Worm (Caenorhabditis elegans) whole organism, young adult: ENCODE results near the gene nhr-167.

Source experiments
- F10E7.11 ChIP-seq: sonication (generic microtip); optimal IDR thresholded peaks from 2 replicates; lab custom pipeline; 2017; ENCODE audit warnings: mild to moderate bottlenecking, missing genetic modification characterization, moderate library complexity, missing compliant biosample characterization
- F22D6.2 ChIP-seq: sonication (generic microtip); optimal IDR thresholded peaks from 2 replicates; lab custom pipeline; 2016; ENCODE audit warnings: mild to moderate bottlenecking, missing genetic modification characterization, missing compliant biosample characterization
- F37B4.10 ChIP-seq: fragments of 200-800 bp; sonication (Bioruptor generic); IDR thresholded peaks from 2 replicates; pipeline ENCODE4 v1.3.6; 2022; ENCODE audit warnings: missing genetic modification characterization, missing compliant biosample characterization
- F57C9.4 ChIP-seq: sonication (generic microtip); optimal IDR thresholded peaks from 2 replicates; lab custom pipeline; 2017; ENCODE audit warnings: mild to moderate bottlenecking, missing genetic modification characterization, missing compliant biosample characterization
- Y53G8AR.9 ChIP-seq: fragments of 200-800 bp; sonication (Bioruptor generic); conservative IDR thresholded peaks from 2 replicates; pipeline ENCODE4 v1.3.6; 2022; ENCODE audit warnings: missing genetic modification reagents, missing genetic modification characterization, missing compliant biosample characterization
- aptf-2 ChIP-seq: fragments of 200-800 bp; sonication (Bioruptor generic); conservative IDR thresholded peaks from 2 replicates; pipeline ENCODE4 v1.3.6; 2022; ENCODE audit warnings: missing genetic modification reagents, missing genetic modification characterization, missing compliant biosample characterization
- attf-5 ChIP-seq: fragments of 200-800 bp; sonication (Bioruptor generic); optimal IDR thresholded peaks from 2 replicates; lab custom pipeline; 2018; ENCODE audit warnings: mild to moderate bottlenecking, missing genetic modification characterization, missing compliant biosample characterization
- attf-6 ChIP-seq: fragments of 200-800 bp; sonication (Bioruptor generic); IDR thresholded peaks from 2 replicates; pipeline ENCODE4 v1.3.6; 2022; ENCODE audit warnings: missing genetic modification reagents, missing genetic modification characterization, missing compliant biosample characterization
- bed-1 ChIP-seq: fragments of 200-800 bp; sonication (Bioruptor generic); IDR thresholded peaks from 2 replicates; pipeline ENCODE4 v1.3.6; 2022; ENCODE audit warnings: missing genetic modification reagents, missing genetic modification characterization, missing compliant biosample characterization
- cebp-1 ChIP-seq, 2 experiments: fragments of 200-800 bp in 1 of 2; sonication (Bioruptor generic) in 1 of 2; sonication (generic microtip) in 1 of 2; IDR thresholded peaks in 1 of 2; optimal IDR thresholded peaks in 1 of 2; 2 replicates each; pipeline versions ENCODE4 v1.3.6 to Lab custom; 2017 to 2022; ENCODE audit warnings: missing compliant biosample characterization in 2 of 2, missing genetic modification characterization in 2 of 2, mild to moderate bottlenecking in 1 of 2, missing genetic modification reagents in 1 of 2, moderate library complexity in 1 of 2
- ceh-100 ChIP-seq: fragments of 200-800 bp; sonication (Bioruptor generic); IDR thresholded peaks from 2 replicates; pipeline ENCODE4 v1.3.6; 2022; ENCODE audit warnings: missing genetic modification reagents, missing genetic modification characterization, missing compliant biosample characterization
- ceh-40 ChIP-seq: fragments of 200-800 bp; sonication (Bioruptor generic); IDR thresholded peaks from 2 replicates; pipeline ENCODE4 v1.3.6; 2022; ENCODE audit warnings: missing genetic modification characterization, missing compliant biosample characterization
- chd-7 ChIP-seq: sonication (generic microtip); optimal IDR thresholded peaks from 2 replicates; lab custom pipeline; 2016; ENCODE audit warnings: mild to moderate bottlenecking, missing genetic modification characterization, moderate library complexity, missing compliant biosample characterization
- efl-1 ChIP-seq: fragments of 150-350 bp; optimal IDR thresholded peaks from 2 replicates; lab custom pipeline; 2014; ENCODE audit warnings: missing biosample characterization, missing genetic modification reagents, missing genetic modification characterization
- egl-18 ChIP-seq: fragments of 200-800 bp; sonication (Bioruptor generic); IDR thresholded peaks from 2 replicates; pipeline ENCODE4 v1.3.6; 2022; ENCODE audit warnings: missing genetic modification reagents, missing genetic modification characterization, missing compliant biosample characterization
- him-1 ChIP-seq: sonication (generic microtip); optimal IDR thresholded peaks from 2 replicates; lab custom pipeline; 2016; ENCODE audit warnings: missing genotype, missing genetic modification reagents, missing genetic modification characterization, missing compliant biosample characterization
- hlh-12 ChIP-seq: sonication (generic microtip); optimal IDR thresholded peaks from 2 replicates; lab custom pipeline; 2016; ENCODE audit warnings: missing genetic modification characterization, missing compliant biosample characterization
- hlh-26 ChIP-seq: fragments of 200-800 bp; sonication (Bioruptor generic); conservative IDR thresholded peaks from 2 replicates; pipeline ENCODE4 v1.3.6; 2022; ENCODE audit warnings: missing genetic modification reagents, missing genetic modification characterization, missing compliant biosample characterization
- hmg-1.2 ChIP-seq: fragments of 200-800 bp; sonication (Bioruptor generic); IDR thresholded peaks from 2 replicates; pipeline ENCODE4 v1.3.6; 2022; ENCODE audit warnings: missing genetic modification reagents, missing genetic modification characterization, missing compliant biosample characterization
- hsf-1 ChIP-seq: fragments of 200-800 bp; sonication (Bioruptor generic); IDR thresholded peaks from 2 replicates; pipeline ENCODE4 v1.3.6; 2022; ENCODE audit warnings: missing genetic modification reagents, missing genetic modification characterization, missing compliant biosample characterization
- let-526 ChIP-seq: fragments of 200-800 bp; sonication (Bioruptor generic); IDR thresholded peaks from 2 replicates; pipeline ENCODE4 v1.3.6; 2022; ENCODE audit warnings: missing genetic modification reagents, missing genetic modification characterization, missing compliant biosample characterization
- lin-40 ChIP-seq: sonication (generic microtip); optimal IDR thresholded peaks from 2 replicates; lab custom pipeline; 2016; ENCODE audit warnings: missing genetic modification characterization, mild to moderate bottlenecking, missing compliant biosample characterization, missing genotype, missing genetic modification reagents
- lin-54 ChIP-seq: fragments of 200-800 bp; sonication (Bioruptor generic); optimal IDR thresholded peaks from 2 replicates; lab custom pipeline; 2018; ENCODE audit warnings: mild to moderate bottlenecking, missing genetic modification characterization, missing compliant biosample characterization
- madf-3 ChIP-seq: fragments of 200-800 bp; sonication (Bioruptor generic); IDR thresholded peaks from 2 replicates; pipeline ENCODE4 v1.3.6; 2022; ENCODE audit warnings: missing genetic modification reagents, missing genetic modification characterization, missing compliant biosample characterization
- madf-6 ChIP-seq: fragments of 200-800 bp; sonication (Bioruptor generic); IDR thresholded peaks from 2 replicates; pipeline ENCODE4 v1.3.6; 2022; ENCODE audit warnings: missing genetic modification reagents, missing genetic modification characterization, missing compliant biosample characterization
- madf-8 ChIP-seq: fragments of 200-800 bp; sonication (Bioruptor generic); conservative IDR thresholded peaks from 2 replicates; pipeline ENCODE4 v1.3.6; 2022; ENCODE audit warnings: missing genetic modification reagents, missing genetic modification characterization, missing compliant biosample characterization
- mes-4 ChIP-seq: sonication (generic microtip); optimal IDR thresholded peaks from 2 replicates; lab custom pipeline; 2016; ENCODE audit warnings: missing genotype, missing genetic modification characterization, missing compliant biosample characterization
- nfya-2 ChIP-seq: fragments of 200-800 bp; sonication (Bioruptor generic); IDR thresholded peaks from 2 replicates; pipeline ENCODE4 v1.3.6; 2022; ENCODE audit warnings: missing genetic modification reagents, missing genetic modification characterization, missing compliant biosample characterization
- nhr-120 ChIP-seq: fragments of 200-800 bp; sonication (Bioruptor generic); IDR thresholded peaks from 2 replicates; pipeline ENCODE4 v1.3.6; 2022; ENCODE audit warnings: missing genetic modification characterization, missing compliant biosample characterization
- rpc-1 ChIP-seq, 2 experiments: fragments of 150-350 bp in 1 of 2; sonication (generic microtip) in 1 of 2; optimal IDR thresholded peaks; 2 replicates each; lab custom pipeline; 2014 to 2018; ENCODE audit warnings: missing biosample characterization in 1 of 2, missing genetic modification characterization in 1 of 2, missing genetic modification reagents in 1 of 2, missing genotype in 1 of 2
- sdz-38 ChIP-seq: sonication (generic microtip); optimal IDR thresholded peaks from 2 replicates; lab custom pipeline; 2016; ENCODE audit warnings: missing genotype, missing genetic modification characterization, missing compliant biosample characterization
- sea-2 ChIP-seq: fragments of 200-800 bp; sonication (Bioruptor generic); IDR thresholded peaks from 2 replicates; pipeline ENCODE4 v1.3.6; 2022; ENCODE audit warnings: missing genetic modification characterization, missing compliant biosample characterization
- unc-62 ChIP-seq: fragments of 150-350 bp; optimal IDR thresholded peaks from 2 replicates; lab custom pipeline; 2014; ENCODE audit warnings: missing biosample characterization, missing genetic modification reagents, missing genetic modification characterization
- zfh-2 ChIP-seq: fragments of 200-800 bp; sonication (Bioruptor generic); conservative IDR thresholded peaks from 2 replicates; pipeline ENCODE4 v1.3.6; 2022; ENCODE audit warnings: missing genetic modification reagents, missing genetic modification characterization, missing compliant biosample characterization
- ztf-18 ChIP-seq: sonication (generic microtip); optimal IDR thresholded peaks from 2 replicates; lab custom pipeline; 2016; ENCODE audit warnings: missing genotype, mild to moderate bottlenecking, missing genetic modification characterization, missing compliant biosample characterization
- ztf-25 ChIP-seq: fragments of 200-800 bp; sonication (Bioruptor generic); IDR thresholded peaks from 2 replicates; pipeline ENCODE4 v1.3.6; 2022; ENCODE audit warnings: missing genetic modification reagents, missing genetic modification characterization, missing compliant biosample characterization

The nhr-167 gene

DNA sequence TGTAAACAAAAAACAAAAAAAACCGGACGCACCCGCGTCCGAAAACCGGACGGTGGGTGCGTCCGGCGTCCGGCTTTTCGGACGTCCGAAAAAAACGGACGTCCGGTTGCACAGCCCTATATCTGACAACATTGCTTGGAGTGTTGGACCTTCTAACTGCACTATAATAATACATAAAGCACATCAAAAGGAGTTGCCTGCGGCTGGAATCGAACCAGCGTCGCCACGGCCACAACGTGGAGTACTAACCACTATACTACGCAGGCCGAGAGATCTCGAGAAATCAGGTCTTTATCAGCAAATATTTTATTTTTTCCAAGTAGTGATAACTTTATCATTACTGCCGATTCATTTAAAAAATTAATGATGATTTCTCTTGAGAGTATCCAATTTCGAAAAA lies 11.4 kb upstream of the nhr-167 start (continued):
- TF ChIP-seq aptf-2 = no peak
- TF ChIP-seq cebp-1 (GFP tag; IDR thresholded peaks at IDR 0.05; lab: Robert Waterston, UW) = no peak
- TF ChIP-seq cebp-1 (tag; optimal IDR thresholded peaks at IDR 0.05; lab: Kevin White, UChicago) = no peak
- TF ChIP-seq mes-4 (tag; lab: Kevin White, UChicago) = no peak
- no peak for TF ChIP-seq lin-54 (GFP tag; lab: Kevin White, UChicago)
- TF ChIP-seq Y53G8AR.9 (GFP tag; lab: Robert Waterston, UW) = no peak
- TF ChIP-seq bed-1 (GFP tag; lab: Robert Waterston, UW) = no peak

ce11 chrX:11992778-11993177 lies 10.9 kb upstream of the nhr-167 start:
- TF ChIP-seq rpc-1 (optimal IDR thresholded peaks at IDR 0.05; lab: Kevin White, UChicago) = no peak
- no peak for TF ChIP-seq rpc-1 (tag; optimal IDR thresholded peaks at IDR 0.05; lab: Kevin White, UChicago)
- no peak for TF ChIP-seq ceh-40 (GFP tag; lab: Robert Waterston, UW)
- TF ChIP-seq ztf-18 = no peak
- TF ChIP-seq hlh-12 (tag; lab: Kevin White, UChicago) = no peak
- no peak for TF ChIP-seq unc-62
- TF ChIP-seq F10E7.11 (tag; lab: Kevin White, UChicago) = no peak
- no peak for TF ChIP-seq sdz-38 (tag; lab: Kevin White, UChicago)
- no peak for TF ChIP-seq attf-6

- TF ChIP-seq hmg-1.2 (GFP tag; lab: Robert Waterston, UW) = peak; percentile 18; the same call in 1 of the 2 replicates
- TF ChIP-seq him-1 = no peak
Measured at ce11 chrX:11992246-11992645, 10.4 kb upstream of the nhr-167 start.

DNA sequence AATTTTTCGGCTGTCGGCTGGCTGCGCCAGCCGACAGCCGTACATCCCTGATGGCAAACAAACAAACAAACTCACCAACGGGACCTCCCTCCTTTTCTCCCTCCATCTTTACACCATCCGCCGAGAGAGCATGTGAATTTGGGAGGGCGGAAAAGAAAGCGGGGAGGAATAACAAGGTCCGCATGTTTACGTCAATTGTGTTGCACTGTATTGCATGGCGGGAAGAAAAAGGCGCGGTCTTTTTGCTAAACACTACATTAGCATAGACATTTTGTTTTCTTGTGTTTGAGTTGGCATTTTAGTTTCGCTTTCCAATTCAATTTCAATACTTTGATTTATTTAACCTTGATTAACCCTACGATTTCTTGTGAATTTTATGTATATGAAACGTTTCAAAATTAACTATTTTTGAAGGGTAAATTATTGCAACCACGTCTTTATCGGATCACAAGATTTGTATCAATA lies 6.0 kb upstream of the nhr-167 start, which contains the start of gene C49F5.6:
Gene C49F5.6 (plus strand): TSS at position 415 of the 465 bp plus-strand sequence.
- TF ChIP-seq efl-1 (GFP tag; lab: Kevin White, UChicago) = peak; percentile 89
- 0 out of 2 replicates have a peak, but pooled peaks have one; percentile 31 for TF ChIP-seq madf-8 (GFP tag; lab: Robert Waterston, UW)
- TF ChIP-seq ceh-100 (GFP tag; lab: Robert Waterston, UW) = no peak
- 0 out of 2 replicates have a peak, but pooled peaks have one; percentile 44 for TF ChIP-seq madf-3
- no peak for TF ChIP-seq ztf-25 (GFP tag; lab: Robert Waterston, UW)
- TF ChIP-seq madf-6 (GFP tag; lab: Robert Waterston, UW) = peak; percentile 79
- TF ChIP-seq hlh-26 (GFP tag; lab: Robert Waterston, UW) = no peak
- TF ChIP-seq aptf-2 = peak; percentile 76
- TF ChIP-seq, all 124 proteins: peak for 5

- TF ChIP-seq sea-2 (GFP tag; lab: Robert Waterston, UW) = no peak
- no peak for TF ChIP-seq let-526 (GFP tag; lab: Robert Waterston, UW)
- no peak for TF ChIP-seq hsf-1 (GFP tag; lab: Robert Waterston, UW)
- no peak for TF ChIP-seq F57C9.4 (tag; lab: Kevin White, UChicago)
- TF ChIP-seq attf-5 (GFP tag; lab: Kevin White, UChicago) = no peak
- TF ChIP-seq efl-1 (GFP tag; lab: Kevin White, UChicago) = no peak
- no peak for TF ChIP-seq chd-7
- TF ChIP-seq nfya-2 (GFP tag; lab: Robert Waterston, UW) = no peak
- no peak for TF ChIP-seq F37B4.10
- no peak for TF ChIP-seq egl-18 (GFP tag; lab: Robert Waterston, UW)
- TF ChIP-seq lin-40 (tag; lab: Kevin White, UChicago) = no peak
- TF ChIP-seq nhr-120 (GFP tag; lab: Robert Waterston, UW) = no peak
- no peak for TF ChIP-seq zfh-2 (GFP tag; lab: Robert Waterston, UW)
- TF ChIP-seq F22D6.2 = no peak
Measured at ce11 chrX:11985887-11986286, 4.0 kb upstream of the nhr-167 start, which contains the start of gene C49F5.5. Gene C49F5.5, plus strand, starts transcription at chrX:11986187.
